Worm (Caenorhabditis elegans) whole organism, midembryonic: ENCODE measurements around the gene Y22D7AL.3.

ENCODE experiments used
- T22C8.4 ChIP-seq: fragments of 200-800 bp; sonication (Bioruptor generic); IDR thresholded peaks from 2 replicates; pipeline ENCODE4 v1.3.6; 2022; ENCODE audit warnings: missing genetic modification characterization, missing compliant biosample characterization
- cog-1 ChIP-seq: sonication (generic microtip); optimal IDR thresholded peaks from 2 replicates; lab custom pipeline; 2016; ENCODE audit warnings: missing genetic modification characterization, missing compliant biosample characterization
- flt-1 ChIP-seq: fragments of 200-800 bp; sonication (Bioruptor generic); IDR thresholded peaks from 2 replicates; pipeline ENCODE4 v1.3.6; 2022; ENCODE audit warnings: missing genetic modification characterization, missing compliant biosample characterization
- klf-2 ChIP-seq: fragments of 200-800 bp; sonication (Bioruptor generic); conservative IDR thresholded peaks from 2 replicates; pipeline ENCODE4 v1.3.6; 2022; ENCODE audit warnings: missing genetic modification reagents, missing genetic modification characterization, missing compliant biosample characterization
- med-1 ChIP-seq: sonication (generic microtip); optimal IDR thresholded peaks from 2 replicates; lab custom pipeline; 2017; ENCODE audit warnings: missing genetic modification characterization, mild to moderate bottlenecking, missing compliant biosample characterization, antibody characterized with exemption, missing genetic modification reagents; ENCODE audit not compliant: insufficient read depth
- ref-1 ChIP-seq: fragments of 200-800 bp; sonication (Bioruptor generic); conservative IDR thresholded peaks from 2 replicates; pipeline ENCODE4 v1.3.6; 2022; ENCODE audit warnings: missing genetic modification reagents, missing genetic modification characterization, missing compliant biosample characterization
- tab-1 ChIP-seq: fragments of 200-800 bp; sonication (Bioruptor generic); IDR thresholded peaks from 2 replicates; pipeline ENCODE4 v1.3.6; 2022; ENCODE audit warnings: missing genetic modification characterization, missing compliant biosample characterization
- ztf-23 ChIP-seq: fragments of 200-800 bp; sonication (Bioruptor generic); IDR thresholded peaks from 2 replicates; pipeline ENCODE4 v1.3.6; 2022; ENCODE audit warnings: missing genetic modification reagents, missing genetic modification characterization, missing compliant biosample characterization
- ztf-29 ChIP-seq: fragments of 200-800 bp; sonication (Bioruptor generic); IDR thresholded peaks from 2 replicates; pipeline ENCODE4 v1.3.6; 2022; ENCODE audit warnings: missing genetic modification reagents, missing genetic modification characterization, missing compliant biosample characterization

The Y22D7AL.3 gene

DNA sequence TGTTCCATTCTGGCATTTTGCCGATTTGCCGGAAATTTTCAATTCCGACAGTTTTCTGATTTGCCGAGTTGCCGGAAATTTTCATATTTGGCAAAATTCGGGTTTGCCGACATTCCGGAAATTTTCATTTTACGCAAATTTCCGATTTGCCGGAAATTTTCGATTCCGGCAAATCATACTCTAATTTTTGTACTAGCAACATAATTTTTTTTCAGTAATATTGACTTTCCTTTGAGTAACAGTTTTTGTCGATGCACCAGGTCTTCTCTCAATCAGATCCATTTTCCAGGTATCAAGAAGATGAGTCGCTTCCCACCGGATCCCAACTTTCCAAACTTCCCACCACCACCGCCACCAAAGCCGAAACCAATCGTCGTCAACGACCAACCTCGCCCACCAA is at the start of gene Y22D7AL.3:
Gene Y22D7AL.3 (plus strand): TSS at position 301 of the 400 bp plus-strand sequence.
- TF ChIP-seq flt-1 (GFP tag; lab: Robert Waterston, UW), result no peak
- TF ChIP-seq med-1, result no peak
- no peak for TF ChIP-seq ztf-23 (GFP tag; lab: Robert Waterston, UW)
- no peak for TF ChIP-seq ztf-29 (GFP tag; lab: Robert Waterston, UW)
- TF ChIP-seq T22C8.4 (GFP tag; lab: Robert Waterston, UW), result no peak
- no peak for TF ChIP-seq ref-1
- no peak for TF ChIP-seq cog-1 (tag; lab: Kevin White, UChicago)
- TF ChIP-seq tab-1, result no peak
- no peak for TF ChIP-seq klf-2

DNA sequence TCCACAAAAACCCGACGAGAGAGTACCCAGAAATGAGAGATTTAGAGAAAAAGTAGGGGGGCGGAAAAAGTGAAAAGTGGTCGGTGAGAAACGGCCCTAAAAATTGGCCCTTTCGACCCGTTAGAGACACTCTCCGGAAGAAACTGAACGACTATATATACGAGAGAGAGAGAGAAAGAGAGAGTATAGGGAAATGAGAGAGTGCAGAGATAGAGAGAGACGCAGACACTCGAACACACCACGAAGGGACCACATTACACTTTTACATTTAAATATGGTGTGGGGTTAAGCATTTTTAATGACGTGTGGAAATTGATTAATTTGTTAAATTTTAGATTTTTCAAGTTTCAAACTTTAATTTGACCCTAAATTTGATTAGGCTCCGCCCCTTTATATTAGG is 49.6 kb upstream of the Y22D7AL.3 start:
- TF ChIP-seq klf-2, result no peak
- TF ChIP-seq ztf-29 (GFP tag; lab: Robert Waterston, UW), result 0 out of 2 replicates have a peak, but pooled peaks have one; percentile 10
- no peak for TF ChIP-seq ref-1
- TF ChIP-seq tab-1, result no peak
- peak; percentile 40 for TF ChIP-seq cog-1 (tag; lab: Kevin White, UChicago)
- TF ChIP-seq flt-1 (GFP tag; lab: Robert Waterston, UW), result no peak
- no peak for TF ChIP-seq med-1
- no peak for TF ChIP-seq T22C8.4 (GFP tag; lab: Robert Waterston, UW)

DNA sequence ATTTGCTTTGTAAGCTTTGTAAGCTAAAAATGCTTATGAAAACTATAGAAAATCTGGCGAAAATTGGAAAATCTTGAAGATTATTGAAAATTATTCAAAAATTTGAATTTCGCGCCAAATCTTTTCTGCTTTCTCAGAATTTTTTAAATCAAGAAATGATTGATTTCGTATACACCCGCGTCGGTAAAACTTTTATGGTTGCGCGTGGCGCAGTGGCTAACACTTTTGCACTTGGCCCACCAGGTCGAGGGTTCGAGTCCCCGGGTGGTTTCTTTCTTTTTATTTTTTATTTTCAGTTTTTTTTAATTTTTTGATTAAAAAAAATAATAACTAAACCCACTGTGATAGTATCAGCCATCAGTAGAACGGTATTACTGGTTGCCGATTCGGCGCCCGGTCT is 42.3 kb upstream of the Y22D7AL.3 start:
- TF ChIP-seq ztf-29 (GFP tag; lab: Robert Waterston, UW) (no peak), med-1 (no peak), tab-1 (no peak), cog-1 (tag; lab: Kevin White, UChicago) (no peak), ref-1 (no peak), flt-1 (GFP tag; lab: Robert Waterston, UW) (no peak), klf-2 (no peak), ztf-23 (GFP tag; lab: Robert Waterston, UW) (no peak), T22C8.4 (GFP tag; lab: Robert Waterston, UW) (no peak)

DNA sequence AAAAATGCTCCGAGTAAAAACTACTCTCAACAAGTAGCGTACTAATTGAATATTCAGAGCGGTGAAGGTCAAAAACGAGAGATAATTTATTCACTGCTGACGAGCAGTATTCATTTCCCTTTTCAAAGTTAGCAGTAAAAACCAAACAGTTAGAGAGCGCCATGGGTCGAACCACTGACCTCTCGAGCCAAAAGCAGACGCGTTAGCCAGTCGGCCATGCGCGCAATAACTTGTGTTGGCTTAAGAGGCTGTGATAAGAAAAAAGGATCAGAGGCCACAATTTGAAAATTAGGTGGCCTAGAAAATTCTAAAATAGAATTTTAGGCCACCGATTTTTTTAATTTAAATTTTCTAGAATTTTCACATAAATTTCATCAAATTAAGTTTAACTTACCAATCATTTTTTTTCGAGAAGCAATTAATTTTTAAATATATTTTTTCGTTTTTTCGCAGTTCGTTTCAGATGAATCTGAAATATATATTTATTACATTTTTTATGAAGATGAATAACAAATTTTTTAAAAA is 40.5 kb upstream of the Y22D7AL.3 start, which contains the start of gene sms-3:
Gene sms-3 (minus strand): TSS at position 475 of the 525 bp plus-strand sequence.
- TF ChIP-seq flt-1 (GFP tag; lab: Robert Waterston, UW) (0 out of 2 replicates have a peak, but pooled peaks have one; percentile 15), T22C8.4 (GFP tag; lab: Robert Waterston, UW) (no peak), klf-2 (no peak), ztf-23 (GFP tag; lab: Robert Waterston, UW) (no peak), med-1 (peak; percentile 32), ztf-29 (GFP tag; lab: Robert Waterston, UW) (no peak), tab-1 (peak; percentile 76), ref-1 (0 out of 2 replicates have a peak, but pooled peaks have one; percentile 40), cog-1 (tag; lab: Kevin White, UChicago) (no peak)

DNA sequence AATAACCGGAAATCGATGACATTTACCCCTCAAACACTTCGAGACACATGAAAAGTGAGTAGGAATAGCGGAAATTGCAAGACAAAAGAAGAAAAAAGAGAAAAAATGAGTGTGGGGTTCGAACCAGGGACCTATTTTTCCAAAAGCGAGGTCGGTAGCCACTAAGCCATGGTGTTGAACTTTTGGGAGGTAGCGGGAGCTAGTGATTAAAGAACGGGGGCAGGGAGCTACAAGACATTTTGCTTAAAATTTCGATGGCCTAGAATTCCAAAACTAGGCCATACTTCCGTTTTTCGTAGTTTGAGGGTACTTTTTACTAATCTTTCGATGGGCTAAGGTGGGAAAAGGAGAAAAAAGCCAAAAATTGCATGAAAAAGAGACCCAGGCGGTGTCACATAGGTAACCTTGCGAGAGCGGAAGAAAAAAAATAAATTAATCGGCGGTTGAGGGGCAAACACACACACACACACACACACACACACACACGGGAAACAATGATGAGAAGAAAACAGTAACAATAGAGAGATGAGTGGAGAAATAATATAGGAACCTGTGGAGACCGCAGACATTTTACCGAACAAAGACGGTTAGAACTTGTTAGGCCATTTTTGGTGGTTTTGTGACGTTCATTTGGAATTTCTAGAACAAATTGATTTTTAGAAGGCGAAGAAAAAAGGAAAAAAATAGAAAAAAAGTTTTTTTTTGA is 39.6 kb upstream of the Y22D7AL.3 start:
- TF ChIP-seq ztf-29 (GFP tag; lab: Robert Waterston, UW), result 0 out of 2 replicates have a peak, but pooled peaks have one; percentile 44
- no peak for TF ChIP-seq cog-1 (tag; lab: Kevin White, UChicago)
- peak; percentile 87 for TF ChIP-seq flt-1 (GFP tag; lab: Robert Waterston, UW)
- TF ChIP-seq med-1, result no peak
- TF ChIP-seq klf-2, result peak; percentile 81
- TF ChIP-seq T22C8.4 (GFP tag; lab: Robert Waterston, UW), result no peak; the same call in 1 of the 2 replicates
- TF ChIP-seq ref-1, result peak; percentile 63
- peak; percentile 86; the same call in 1 of the 2 replicates for TF ChIP-seq tab-1
- peak; percentile 84 for TF ChIP-seq ztf-23 (GFP tag; lab: Robert Waterston, UW)

DNA sequence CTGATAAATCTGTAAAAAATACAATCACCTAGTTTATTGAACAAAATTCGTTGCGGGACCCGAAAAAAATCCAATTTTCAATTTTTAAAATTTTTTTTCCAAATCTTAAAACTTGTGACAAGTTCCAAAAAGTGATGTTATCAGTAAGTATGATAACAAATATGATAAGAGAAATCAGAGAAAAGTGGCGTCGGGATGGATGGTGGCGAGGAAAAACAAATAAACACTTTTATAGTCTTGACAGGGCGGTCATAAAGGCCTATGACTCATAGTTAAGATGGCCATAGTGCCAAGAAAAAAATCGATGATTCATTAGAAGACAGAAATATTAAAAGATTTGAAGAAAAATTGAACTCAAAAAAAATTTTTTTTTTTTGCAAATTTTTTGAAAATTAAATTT is 38.6 kb upstream of the Y22D7AL.3 start:
- no peak for TF ChIP-seq ref-1
- no peak for TF ChIP-seq T22C8.4 (GFP tag; lab: Robert Waterston, UW)
- TF ChIP-seq ztf-29 (GFP tag; lab: Robert Waterston, UW), result no peak
- no peak for TF ChIP-seq med-1
- no peak for TF ChIP-seq klf-2
- TF ChIP-seq cog-1 (tag; lab: Kevin White, UChicago), result no peak
- no peak for TF ChIP-seq tab-1
- no peak for TF ChIP-seq flt-1 (GFP tag; lab: Robert Waterston, UW)
- no peak for TF ChIP-seq ztf-23 (GFP tag; lab: Robert Waterston, UW)

DNA sequence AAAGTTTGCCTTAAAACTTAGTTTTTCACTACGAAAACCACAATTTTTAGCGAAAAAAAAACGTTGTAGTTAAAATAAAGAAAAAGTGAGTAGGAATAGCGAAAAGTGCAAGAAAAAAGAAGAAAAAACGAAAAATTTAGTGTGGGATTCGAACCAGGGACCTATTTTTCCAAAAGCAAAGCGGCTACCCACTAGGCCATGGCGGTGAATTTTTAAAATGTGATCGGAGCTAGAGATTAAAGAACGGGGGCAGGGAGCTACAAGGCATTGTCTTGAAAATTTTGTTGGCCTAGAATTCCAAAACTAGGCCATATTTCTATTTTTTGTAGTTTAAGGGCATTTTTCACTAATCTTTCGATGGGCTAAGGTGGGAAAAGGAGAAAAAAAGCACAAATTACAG is 37.5 kb upstream of the Y22D7AL.3 start:
- no peak for TF ChIP-seq cog-1 (tag; lab: Kevin White, UChicago)
- TF ChIP-seq flt-1 (GFP tag; lab: Robert Waterston, UW), result no peak
- peak; percentile 28; the same call in 1 of the 2 replicates for TF ChIP-seq tab-1
- TF ChIP-seq T22C8.4 (GFP tag; lab: Robert Waterston, UW), result no peak
- TF ChIP-seq klf-2, result no peak

DNA sequence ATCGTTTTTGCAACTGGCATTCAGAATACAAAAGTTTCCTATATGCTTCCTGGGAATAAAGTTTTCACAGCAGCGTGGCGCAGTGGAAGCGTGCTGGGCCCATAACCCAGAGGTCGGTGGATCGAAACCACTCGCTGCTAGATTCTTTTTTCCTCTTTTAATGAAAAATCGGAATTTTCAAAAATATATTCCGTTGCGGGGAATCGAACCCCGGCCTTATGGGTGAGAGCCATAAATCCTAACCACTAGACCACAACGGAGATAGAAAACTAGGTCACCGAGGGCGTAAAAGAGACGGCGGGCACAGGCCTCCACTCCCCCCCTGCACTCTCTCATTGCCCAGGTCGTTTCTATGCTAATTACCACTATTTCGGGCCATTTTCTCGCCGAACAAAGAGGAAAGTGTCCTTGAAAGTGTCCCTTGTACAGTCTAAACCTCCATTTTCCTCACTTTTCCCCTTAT is 36.7 kb upstream of the Y22D7AL.3 start, which contains the start of gene Y22D7AL.6:
Gene Y22D7AL.6 (plus strand): TSS at position 413 of the 463 bp plus-strand sequence.
- TF ChIP-seq ztf-29 (GFP tag; lab: Robert Waterston, UW) (peak; percentile 83), med-1 (peak; percentile 39), ztf-23 (GFP tag; lab: Robert Waterston, UW) (peak; percentile 85), klf-2 (peak; percentile 89), cog-1 (tag; lab: Kevin White, UChicago) (peak; percentile 42), tab-1 (peak; percentile 91), flt-1 (GFP tag; lab: Robert Waterston, UW) (peak; percentile 92), ref-1 (peak; percentile 76), T22C8.4 (GFP tag; lab: Robert Waterston, UW) (peak; percentile 77)

DNA sequence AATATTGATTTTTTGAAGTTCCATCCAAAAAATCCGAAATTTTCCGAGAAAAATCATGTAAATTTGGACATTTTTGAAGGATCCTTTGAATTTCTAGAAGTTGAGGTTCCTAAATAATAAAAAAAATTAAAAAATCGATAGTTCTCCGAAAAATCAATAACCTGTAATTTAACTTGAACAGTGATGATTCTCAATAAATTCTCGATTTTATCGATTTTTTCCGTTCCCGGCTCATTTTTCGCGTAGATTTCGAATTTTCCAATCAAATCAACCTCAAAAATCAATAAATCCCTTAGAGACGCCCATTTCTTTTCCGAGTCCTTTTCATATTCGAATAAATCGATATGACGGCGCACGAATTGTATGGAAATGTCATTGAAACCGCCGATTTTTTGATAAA is 33.6 kb upstream of the Y22D7AL.3 start:
- TF ChIP-seq ref-1, result no peak
- no peak for TF ChIP-seq ztf-23 (GFP tag; lab: Robert Waterston, UW)
- TF ChIP-seq T22C8.4 (GFP tag; lab: Robert Waterston, UW), result no peak
- no peak for TF ChIP-seq ztf-29 (GFP tag; lab: Robert Waterston, UW)
- TF ChIP-seq med-1, result no peak
- TF ChIP-seq flt-1 (GFP tag; lab: Robert Waterston, UW), result no peak
- no peak for TF ChIP-seq cog-1 (tag; lab: Kevin White, UChicago)
- no peak for TF ChIP-seq tab-1
- no peak for TF ChIP-seq klf-2
